Worm (Caenorhabditis elegans) whole organism, mixed stage, embryonic: Measurements from ENCODE around the gene srh-47.

ENCODE experiments used
- bed-3 ChIP-seq: fragments of 200-800 bp; sonication (Bioruptor generic); optimal IDR thresholded peaks from 3 replicates; lab custom pipeline; 2018; ENCODE audit warnings: mild to moderate bottlenecking, missing genetic modification characterization, moderate library complexity, missing compliant biosample characterization
- blmp-1 ChIP-seq: fragments of 150-350 bp; optimal IDR thresholded peaks from 2 replicates; lab custom pipeline; 2014; ENCODE audit warnings: missing biosample characterization, missing genetic modification characterization
- ceh-39 ChIP-seq: fragments of 150-350 bp; optimal IDR thresholded peaks from 2 replicates; lab custom pipeline; 2014; ENCODE audit warnings: missing biosample characterization, missing genetic modification characterization
- ceh-43 ChIP-seq: fragments of 200-800 bp; sonication (Bioruptor generic); optimal IDR thresholded peaks from 2 replicates; lab custom pipeline; 2018; ENCODE audit warnings: mild to moderate bottlenecking, missing genetic modification characterization, moderate library complexity, missing compliant biosample characterization
- ceh-83 ChIP-seq: fragments of 200-800 bp; sonication (Bioruptor generic); optimal IDR thresholded peaks from 2 replicates; lab custom pipeline; 2018; ENCODE audit warnings: mild to moderate bottlenecking, missing genetic modification characterization, missing compliant biosample characterization
- ces-1 ChIP-seq: fragments of 150-350 bp; optimal IDR thresholded peaks from 2 replicates; lab custom pipeline; 2014; ENCODE audit warnings: missing biosample characterization, missing genetic modification reagents, missing genetic modification characterization
- cnd-1 ChIP-seq: fragments of 200-800 bp; sonication (Bioruptor generic); optimal IDR thresholded peaks from 2 replicates; lab custom pipeline; 2018; ENCODE audit warnings: mild to moderate bottlenecking, missing genetic modification characterization, missing compliant biosample characterization
- drap-1 ChIP-seq: fragments of 200-800 bp; sonication (Bioruptor generic); optimal IDR thresholded peaks from 3 replicates; lab custom pipeline; 2018; ENCODE audit warnings: mild to moderate bottlenecking, missing genetic modification characterization, missing compliant biosample characterization
- elt-1 ChIP-seq: sonication (generic microtip); optimal IDR thresholded peaks from 2 replicates; lab custom pipeline; 2017; ENCODE audit warnings: missing genetic modification characterization, mild to moderate bottlenecking, missing compliant biosample characterization, antibody characterized with exemption, moderate library complexity, borderline replicate concordance; ENCODE audit not compliant: insufficient read depth
- elt-3 ChIP-seq: fragments of 150-350 bp; optimal IDR thresholded peaks from 2 replicates; lab custom pipeline; 2014; ENCODE audit warnings: missing biosample characterization, missing genetic modification characterization
- flh-1 ChIP-seq: fragments of 200-800 bp; sonication (Bioruptor generic); optimal IDR thresholded peaks from 2 replicates; lab custom pipeline; 2018; ENCODE audit warnings: mild to moderate bottlenecking, missing genetic modification characterization, moderate library complexity, missing compliant biosample characterization
- hlh-1 ChIP-seq: fragments of 150-350 bp; optimal IDR thresholded peaks from 2 replicates; lab custom pipeline; 2014; ENCODE audit warnings: missing biosample characterization, missing genetic modification reagents, missing genetic modification characterization
- lin-13 ChIP-seq: fragments of 150-350 bp; optimal IDR thresholded peaks from 2 replicates; lab custom pipeline; 2014; ENCODE audit warnings: missing biosample characterization, missing genetic modification characterization
- lin-32 ChIP-seq: fragments of 200-800 bp; sonication (Bioruptor generic); optimal IDR thresholded peaks from 2 replicates; lab custom pipeline; 2018; ENCODE audit warnings: mild to moderate bottlenecking, missing genetic modification characterization, missing compliant biosample characterization
- lsy-2 ChIP-seq: fragments of 150-350 bp; optimal IDR thresholded peaks from 2 replicates; lab custom pipeline; 2014; ENCODE audit warnings: missing biosample characterization, missing genetic modification characterization
- mab-5 ChIP-seq: fragments of 150-350 bp; optimal IDR thresholded peaks from 2 replicates; lab custom pipeline; 2014; ENCODE audit warnings: missing biosample characterization, missing genetic modification characterization
- mep-1 ChIP-seq: fragments of 150-350 bp; optimal IDR thresholded peaks from 2 replicates; lab custom pipeline; 2017; ENCODE audit warnings: missing biosample characterization, missing genetic modification reagents, missing genetic modification characterization, inconsistent platforms
- mls-2 ChIP-seq: sonication (generic microtip); optimal IDR thresholded peaks from 2 replicates; lab custom pipeline; 2016; ENCODE audit warnings: mild to moderate bottlenecking, missing genetic modification characterization, moderate library complexity, missing compliant biosample characterization
- nhr-12 ChIP-seq: fragments of 150-350 bp; optimal IDR thresholded peaks from 2 replicates; lab custom pipeline; 2014; ENCODE audit warnings: missing biosample characterization, missing genetic modification characterization
- nhr-2 ChIP-seq: fragments of 150-350 bp; optimal IDR thresholded peaks from 2 replicates; lab custom pipeline; 2014; ENCODE audit warnings: missing biosample characterization, missing genetic modification characterization
- nhr-237 ChIP-seq: fragments of 150-350 bp; optimal IDR thresholded peaks from 2 replicates; lab custom pipeline; 2014; ENCODE audit warnings: missing biosample characterization, missing genetic modification characterization
- nhr-28 ChIP-seq: fragments of 150-350 bp; optimal IDR thresholded peaks from 2 replicates; lab custom pipeline; 2014; ENCODE audit warnings: missing biosample characterization, missing genetic modification characterization
- nhr-76 ChIP-seq: sonication (generic microtip); optimal IDR thresholded peaks from 2 replicates; lab custom pipeline; 2017; ENCODE audit warnings: missing biosample characterization, missing genetic modification characterization
- pha-4 ChIP-seq: fragments of 150-350 bp; optimal IDR thresholded peaks from 2 replicates; lab custom pipeline; 2018; ENCODE audit warnings: missing biosample characterization, missing genetic modification reagents, missing genetic modification characterization
- sem-2 ChIP-seq: fragments of 200-800 bp; sonication (Bioruptor generic); optimal IDR thresholded peaks from 2 replicates; lab custom pipeline; 2018; ENCODE audit warnings: mild to moderate bottlenecking, missing genetic modification characterization, missing compliant biosample characterization
- snpc-4 ChIP-seq: fragments of 150-350 bp; optimal IDR thresholded peaks from 2 replicates; lab custom pipeline; 2014; ENCODE audit warnings: missing biosample characterization, missing genetic modification characterization
- tbx-8 ChIP-seq: fragments of 200-800 bp; sonication (Bioruptor generic); optimal IDR thresholded peaks from 2 replicates; lab custom pipeline; 2018; ENCODE audit warnings: mild to moderate bottlenecking, missing genetic modification characterization, moderate library complexity, missing compliant biosample characterization
- unc-120 ChIP-seq: sonication (generic microtip); optimal IDR thresholded peaks from 2 replicates; lab custom pipeline; 2017; ENCODE audit warnings: missing genetic modification characterization, missing compliant biosample characterization; ENCODE audit not compliant: poor library complexity, severe bottlenecking
- unc-62 ChIP-seq: fragments of 150-350 bp; optimal IDR thresholded peaks from 2 replicates; lab custom pipeline; 2014; ENCODE audit warnings: missing biosample characterization, missing genetic modification reagents, missing genetic modification characterization
- zip-8 ChIP-seq: fragments of 150-350 bp; optimal IDR thresholded peaks from 2 replicates; lab custom pipeline; 2014; ENCODE audit warnings: missing biosample characterization, missing genetic modification characterization
- ztf-11 ChIP-seq: fragments of 150-350 bp; optimal IDR thresholded peaks from 2 replicates; lab custom pipeline; 2014; ENCODE audit warnings: missing biosample characterization, missing genetic modification characterization

The srh-47 gene

ce11 chrV:11302698-11303097 is 2.3 kb upstream of the srh-47 start, which contains the start of gene srh-46:
Gene srh-46 (minus strand): TSS chrV:11302886.
- TF ChIP-seq lsy-2 (tag; lab: Kevin White, UChicago) (no peak), ztf-11 (no peak), pha-4 (tag; lab: Kevin White, UChicago) (no peak), nhr-76 (no peak), ceh-83 (GFP tag; lab: Kevin White, UChicago) (no peak), nhr-2 (tag; lab: Kevin White, UChicago) (no peak), lin-32 (GFP tag; lab: Kevin White, UChicago) (no peak), nhr-12 (tag; lab: Kevin White, UChicago) (no peak), flh-1 (GFP tag; lab: Kevin White, UChicago) (no peak), cnd-1 (tag; lab: Kevin White, UChicago) (no peak), nhr-28 (tag; lab: Kevin White, UChicago) (no peak), bed-3 (GFP tag; lab: Kevin White, UChicago) (no peak)

- TF ChIP-seq elt-3 (tag; lab: Kevin White, UChicago) = no peak
- no peak for TF ChIP-seq drap-1 (GFP tag; lab: Kevin White, UChicago)
- no peak for TF ChIP-seq nhr-12 (tag; lab: Kevin White, UChicago)
- no peak for TF ChIP-seq lsy-2 (tag; lab: Kevin White, UChicago)
- TF ChIP-seq unc-120 = no peak
- no peak for TF ChIP-seq sem-2 (GFP tag; lab: Kevin White, UChicago)
- TF ChIP-seq bed-3 (GFP tag; lab: Kevin White, UChicago) = no peak
- TF ChIP-seq nhr-76 = no peak
- TF ChIP-seq zip-8 = no peak
- no peak for TF ChIP-seq hlh-1 (tag; lab: Kevin White, UChicago)
- TF ChIP-seq, all 35 proteins: peak for 0
Measured at ce11 chrV:11299406-11299805, 1.0 kb downstream of the srh-47 start.

- no peak for TF ChIP-seq flh-1 (GFP tag; lab: Kevin White, UChicago)
- TF ChIP-seq nhr-12 (tag; lab: Kevin White, UChicago) = no peak
- TF ChIP-seq elt-3 (tag; lab: Kevin White, UChicago) = no peak
- TF ChIP-seq nhr-237 (tag; lab: Kevin White, UChicago) = no peak
- TF ChIP-seq ztf-11 = no peak
- no peak for TF ChIP-seq unc-62
- no peak for TF ChIP-seq mls-2 (tag; lab: Kevin White, UChicago)
- no peak for TF ChIP-seq drap-1 (GFP tag; lab: Kevin White, UChicago)
- TF ChIP-seq nhr-76 = no peak
- TF ChIP-seq unc-120 = no peak
- TF ChIP-seq blmp-1 (tag; lab: Kevin White, UChicago) = no peak
- no peak for TF ChIP-seq elt-1
- no peak for TF ChIP-seq nhr-28 (tag; lab: Kevin White, UChicago)
- no peak for TF ChIP-seq lin-13
- no peak for TF ChIP-seq ceh-83 (GFP tag; lab: Kevin White, UChicago)
- TF ChIP-seq ceh-39 = no peak
- TF ChIP-seq mep-1 (tag; lab: Kevin White, UChicago) = no peak
Measured at ce11 chrV:11298632-11299031, 1.8 kb downstream of the srh-47 start, which contains the start of gene T03F7.5. Gene T03F7.5 (minus strand): TSS chrV:11298732.

ce11 chrV:11294393-11294792 is 6.0 kb downstream of the srh-47 start, which contains the start of gene T03F7.6:
Gene T03F7.6 (plus strand): TSS chrV:11294693.
- TF ChIP-seq unc-62 (no peak), mls-2 (tag; lab: Kevin White, UChicago) (no peak), ceh-83 (GFP tag; lab: Kevin White, UChicago) (no peak), pha-4 (tag; lab: Kevin White, UChicago) (no peak), elt-3 (tag; lab: Kevin White, UChicago) (no peak), ces-1 (GFP tag; lab: Kevin White, UChicago) (no peak), mep-1 (tag; lab: Kevin White, UChicago) (no peak), lsy-2 (tag; lab: Kevin White, UChicago) (no peak), tbx-8 (GFP tag; lab: Kevin White, UChicago) (no peak), drap-1 (GFP tag; lab: Kevin White, UChicago) (no peak), blmp-1 (tag; lab: Kevin White, UChicago) (no peak), nhr-12 (tag; lab: Kevin White, UChicago) (no peak), nhr-28 (tag; lab: Kevin White, UChicago) (no peak), ceh-43 (GFP tag; lab: Kevin White, UChicago) (no peak), unc-120 (no peak), sem-2 (GFP tag; lab: Kevin White, UChicago) (no peak)
- TF ChIP-seq, all 35 proteins: peak for 0

- no peak for TF ChIP-seq tbx-8 (GFP tag; lab: Kevin White, UChicago)
- no peak for TF ChIP-seq mab-5
- no peak for TF ChIP-seq snpc-4
Measured at ce11 chrV:11292682-11293081, 7.8 kb downstream of the srh-47 start.
